Worm (Caenorhabditis elegans) whole organism, late embryonic: ENCODE results near the gene C01C10.2.

ENCODE experiments used
- F13H6.1 ChIP-seq: sonication (generic microtip); optimal IDR thresholded peaks from 2 replicates; lab custom pipeline; 2016; ENCODE audit warnings: missing genetic modification characterization, missing compliant biosample characterization
- ama-1 ChIP-seq: fragments of 150-350 bp; optimal IDR thresholded peaks from 2 replicates; lab custom pipeline; 2014
- nhr-11 ChIP-seq: fragments of 150-350 bp; optimal IDR thresholded peaks from 2 replicates; lab custom pipeline; 2014; ENCODE audit warnings: missing biosample characterization, missing genetic modification characterization

DNA sequence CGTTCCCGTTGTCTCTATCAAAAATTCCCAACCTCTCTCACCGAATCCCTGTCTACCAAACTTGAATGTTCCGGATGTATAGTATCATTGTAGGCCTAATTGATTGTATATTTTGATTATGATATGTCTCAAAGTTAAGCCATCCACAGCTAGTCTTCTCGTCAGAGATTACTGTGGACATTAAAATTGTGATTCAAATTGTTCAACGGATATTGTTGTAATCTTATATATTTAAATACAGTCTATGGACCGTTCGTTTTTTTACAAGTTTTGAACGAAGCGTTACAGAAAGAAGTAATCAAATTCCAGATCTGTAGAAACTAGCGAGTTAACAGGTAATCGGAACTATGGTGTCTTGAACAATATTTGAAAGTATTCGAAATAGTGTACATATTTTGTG is 42.8 kb upstream of the C01C10.2 start, which contains the start of gene F48E3.9:
- no peak for TF ChIP-seq nhr-11 (tag; lab: Kevin White, UChicago)
- TF ChIP-seq ama-1 (lab: Kevin White, UChicago) = no peak
- no peak for TF ChIP-seq F13H6.1 (tag; lab: Kevin White, UChicago)
